Fruit fly (Drosophila melanogaster): ENCODE data around the gene CG7857.

The CG7857 gene

DNA sequence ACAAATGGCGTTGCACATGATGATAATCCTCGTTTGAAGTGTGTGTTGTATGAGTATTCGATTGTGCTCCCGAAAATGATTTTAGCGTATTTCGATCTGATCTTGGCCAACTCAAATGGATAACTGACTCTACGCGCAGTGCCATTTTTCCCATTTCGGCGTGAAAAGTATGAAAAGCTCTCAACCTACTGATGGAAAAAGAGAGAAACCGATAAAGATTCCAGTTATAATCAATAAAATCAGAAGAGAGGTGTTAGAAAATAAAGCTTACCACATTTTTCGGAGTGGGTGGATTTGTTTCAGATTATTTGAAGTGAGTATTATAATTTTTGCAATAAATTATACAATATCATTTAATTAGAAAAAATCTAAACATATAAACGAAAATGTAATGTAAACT lies 14.8 kb upstream of the CG7857 start, which contains the start of gene mex1:
mex1 (minus strand) TSS at position 101 of the 400 bp plus-strand sequence.
- TF ChIP-seq rn (GFP tag; IDR thresholded peaks at IDR 0.05) (no peak), CG14655 (GFP tag; optimal IDR thresholded peaks at IDR 0.05) (no peak), CG32121 (GFP tag; IDR thresholded peaks at IDR 0.05) (no peak), D1 (tag; optimal IDR thresholded peaks at IDR 0.05) (no peak), CG4496 (GFP tag; IDR thresholded peaks at IDR 0.05) (no peak), CG9948 (tag; optimal IDR thresholded peaks at IDR 0.05) (no peak), Pif1B (GFP tag; optimal IDR thresholded peaks at IDR 0.05) (no peak), Pif1A (GFP tag; optimal IDR thresholded peaks at IDR 0.05) (no peak), CG34367 (tag; optimal IDR thresholded peaks at IDR 0.05) (no peak), Ets98B (GFP tag; IDR thresholded peaks at IDR 0.05) (no peak), CG8159 (tag; optimal IDR thresholded peaks at IDR 0.05) (no peak), CG15710 (tag; optimal IDR thresholded peaks at IDR 0.05) (no peak), CG8301 (tag; optimal IDR thresholded peaks at IDR 0.05) (no peak), CG10348 (GFP tag; IDR thresholded peaks at IDR 0.05) (no peak), CG12605 (GFP tag; IDR thresholded peaks at IDR 0.05) (no peak), gl (tag; optimal IDR thresholded peaks at IDR 0.05) (no peak), fd96Ca (GFP tag; IDR thresholded peaks at IDR 0.05) (no peak), CG13204 (GFP tag; optimal IDR thresholded peaks at IDR 0.05) (no peak)

DNA sequence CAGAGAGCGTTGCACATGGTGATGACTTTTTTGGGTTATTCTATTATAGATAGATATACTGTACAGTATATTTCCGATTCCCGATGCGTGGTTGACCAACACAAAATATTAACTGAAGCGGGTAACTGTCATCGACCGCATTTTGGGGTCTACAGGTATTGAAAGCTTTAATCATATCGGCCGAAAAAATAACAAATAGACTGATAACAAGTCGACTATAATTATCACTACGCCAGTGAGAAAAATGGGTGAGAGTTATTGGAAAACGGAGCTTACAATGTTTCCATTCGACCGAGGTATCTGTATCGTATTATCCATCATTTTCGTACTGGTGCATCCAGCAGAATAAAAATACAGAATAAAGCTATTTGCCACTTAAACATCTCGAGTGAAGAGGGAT lies 13.7 kb upstream of the CG7857 start:
- no peak for TF ChIP-seq CG32121 (GFP tag; IDR thresholded peaks at IDR 0.05)
- TF ChIP-seq CG12605 (GFP tag; IDR thresholded peaks at IDR 0.05) = no peak
- TF ChIP-seq CG15710 (tag; optimal IDR thresholded peaks at IDR 0.05) = no peak
- no peak for TF ChIP-seq CG8159 (tag; optimal IDR thresholded peaks at IDR 0.05)
- TF ChIP-seq D1 (tag; optimal IDR thresholded peaks at IDR 0.05) = no peak
- no peak for TF ChIP-seq CG10348 (GFP tag; IDR thresholded peaks at IDR 0.05)
- TF ChIP-seq CG14655 (GFP tag; optimal IDR thresholded peaks at IDR 0.05) = no peak
- TF ChIP-seq CG4496 (GFP tag; IDR thresholded peaks at IDR 0.05) = no peak
- no peak for TF ChIP-seq CG34367 (tag; optimal IDR thresholded peaks at IDR 0.05)
- no peak for TF ChIP-seq CG9948 (tag; optimal IDR thresholded peaks at IDR 0.05)
- no peak for TF ChIP-seq Ets98B (GFP tag; IDR thresholded peaks at IDR 0.05)
- no peak for TF ChIP-seq rn (GFP tag; IDR thresholded peaks at IDR 0.05)
- no peak for TF ChIP-seq gl (tag; optimal IDR thresholded peaks at IDR 0.05)
- no peak for TF ChIP-seq CG17806 (tag; optimal IDR thresholded peaks at IDR 0.05)
- no peak for TF ChIP-seq Pif1B (GFP tag; optimal IDR thresholded peaks at IDR 0.05)
- no peak for TF ChIP-seq CG8301 (tag; optimal IDR thresholded peaks at IDR 0.05)
- no peak for TF ChIP-seq CG13204 (GFP tag; optimal IDR thresholded peaks at IDR 0.05)
- no peak for TF ChIP-seq Snoo (tag; optimal IDR thresholded peaks at IDR 0.05)

DNA sequence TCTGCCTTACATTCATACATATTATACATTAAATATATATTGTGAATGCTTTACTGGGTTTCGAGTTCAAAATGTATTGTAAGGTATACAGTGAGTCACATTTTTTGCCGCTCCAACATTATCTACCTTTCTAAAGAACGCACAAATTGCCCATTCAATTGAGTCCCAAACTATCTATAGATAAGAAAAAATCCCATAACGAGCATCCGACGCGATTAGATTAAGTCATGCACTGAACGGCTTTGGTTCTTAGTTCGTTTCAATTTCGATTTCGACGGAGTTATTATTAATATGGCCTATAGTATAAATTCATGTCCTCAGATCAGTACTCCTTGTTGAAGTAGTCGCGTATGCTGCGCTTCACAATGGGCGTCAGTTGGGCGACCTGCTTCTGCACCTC lies 12.8 kb upstream of the CG7857 start:
- TF ChIP-seq CG10348 (GFP tag; IDR thresholded peaks at IDR 0.05) (no peak), Snoo (tag; optimal IDR thresholded peaks at IDR 0.05) (no peak), CG12605 (GFP tag; IDR thresholded peaks at IDR 0.05) (no peak), Ets98B (GFP tag; IDR thresholded peaks at IDR 0.05) (no peak), CG8159 (tag; optimal IDR thresholded peaks at IDR 0.05) (no peak), CG8301 (tag; optimal IDR thresholded peaks at IDR 0.05) (no peak), CG14655 (GFP tag; optimal IDR thresholded peaks at IDR 0.05) (no peak), fd96Ca (GFP tag; IDR thresholded peaks at IDR 0.05) (no peak), CG17806 (tag; optimal IDR thresholded peaks at IDR 0.05) (no peak), rn (GFP tag; IDR thresholded peaks at IDR 0.05) (no peak), CG13204 (GFP tag; optimal IDR thresholded peaks at IDR 0.05) (no peak), Pif1B (GFP tag; optimal IDR thresholded peaks at IDR 0.05) (no peak), gl (tag; optimal IDR thresholded peaks at IDR 0.05) (no peak), CG4496 (GFP tag; IDR thresholded peaks at IDR 0.05) (no peak)

dm6 chr3L:15516956-15517355 lies 12.3 kb upstream of the CG7857 start, which contains the start of gene CG13454:
CG13454 (minus strand) TSS chr3L:15517056.
- TF ChIP-seq CG13204 (GFP tag; optimal IDR thresholded peaks at IDR 0.05) (no peak), CG12605 (GFP tag; IDR thresholded peaks at IDR 0.05) (no peak), CG34367 (tag; optimal IDR thresholded peaks at IDR 0.05) (no peak), D1 (tag; optimal IDR thresholded peaks at IDR 0.05) (no peak), CG8301 (tag; optimal IDR thresholded peaks at IDR 0.05) (no peak), rn (GFP tag; IDR thresholded peaks at IDR 0.05) (no peak), CG10348 (GFP tag; IDR thresholded peaks at IDR 0.05) (no peak), Pif1A (GFP tag; optimal IDR thresholded peaks at IDR 0.05) (no peak), Pif1B (GFP tag; optimal IDR thresholded peaks at IDR 0.05) (no peak)

- TF ChIP-seq CG15710 (tag; optimal IDR thresholded peaks at IDR 0.05) = no peak
- no peak for TF ChIP-seq CG12605 (GFP tag; IDR thresholded peaks at IDR 0.05)
- TF ChIP-seq EcR (GFP tag; optimal IDR thresholded peaks at IDR 0.05) = peak; percentile 53
- TF ChIP-seq CG14655 (GFP tag; optimal IDR thresholded peaks at IDR 0.05) = no peak
- TF ChIP-seq CG34367 (tag; optimal IDR thresholded peaks at IDR 0.05) = no peak
- no peak for TF ChIP-seq rn (GFP tag; IDR thresholded peaks at IDR 0.05)
- no peak for TF ChIP-seq CG4496 (GFP tag; IDR thresholded peaks at IDR 0.05)
- TF ChIP-seq CG10348 (GFP tag; IDR thresholded peaks at IDR 0.05) = no peak
- TF ChIP-seq CG32121 (GFP tag; IDR thresholded peaks at IDR 0.05) = no peak
These were observed 11.7 kb upstream of the CG7857 start for dm6 chr3L:15516440-15516839.

dm6 chr3L:15514814-15515495 lies 10.3 kb upstream of the CG7857 start:
- TF ChIP-seq Pif1B (GFP tag; optimal IDR thresholded peaks at IDR 0.05) (no peak), CG32121 (GFP tag; IDR thresholded peaks at IDR 0.05) (0 out of 2 replicates have a peak, but pooled peaks have one; percentile 8), CG12605 (GFP tag; IDR thresholded peaks at IDR 0.05) (no peak)
